Worm (Caenorhabditis elegans) whole organism, early embryonic: ENCODE results near the gene Y46G5A.8.

Experiments
- B0310.2 ChIP-seq: sonication (generic microtip); optimal IDR thresholded peaks from 2 replicates; lab custom pipeline; 2016; ENCODE audit warnings: mild to moderate bottlenecking, missing genetic modification characterization, missing compliant biosample characterization
- aly-1 ChIP-seq: sonication (generic microtip); optimal IDR thresholded peaks from 2 replicates; lab custom pipeline; 2016; ENCODE audit warnings: missing genetic modification characterization, missing compliant biosample characterization
- ama-1 ChIP-seq: fragments of 150-350 bp; optimal IDR thresholded peaks from 2 replicates; lab custom pipeline; 2014
- ceh-13 ChIP-seq: fragments of 200-800 bp; sonication (Bioruptor generic); optimal IDR thresholded peaks from 2 replicates; lab custom pipeline; 2018; ENCODE audit warnings: mild to moderate bottlenecking, missing genetic modification characterization, missing compliant biosample characterization
- ceh-36 ChIP-seq: sonication (generic microtip); optimal IDR thresholded peaks from 2 replicates; lab custom pipeline; 2016; ENCODE audit warnings: missing genetic modification characterization, inconsistent platforms, missing compliant biosample characterization
- ets-7 ChIP-seq: sonication (generic microtip); optimal IDR thresholded peaks from 2 replicates; lab custom pipeline; 2016; ENCODE audit warnings: missing genotype, missing genetic modification characterization, missing compliant biosample characterization
- flt-1 ChIP-seq: fragments of 200-800 bp; sonication (Bioruptor generic); IDR thresholded peaks from 2 replicates; pipeline ENCODE4 v1.3.6; 2022; ENCODE audit warnings: missing genetic modification characterization, missing compliant biosample characterization
- hmbx-1 ChIP-seq: sonication (generic microtip); optimal IDR thresholded peaks from 2 replicates; lab custom pipeline; 2016; ENCODE audit warnings: mild to moderate bottlenecking, missing genetic modification characterization, missing compliant biosample characterization
- hmg-4 ChIP-seq: fragments of 200-800 bp; sonication (Bioruptor generic); optimal IDR thresholded peaks from 2 replicates; lab custom pipeline; 2018; ENCODE audit warnings: mild to moderate bottlenecking, missing genetic modification characterization, missing compliant biosample characterization
- hnd-1 ChIP-seq: sonication (generic microtip); optimal IDR thresholded peaks from 2 replicates; lab custom pipeline; 2016; ENCODE audit warnings: missing genetic modification characterization, missing compliant biosample characterization
- pes-1 ChIP-seq: fragments of 200-800 bp; sonication (Bioruptor generic); IDR thresholded peaks from 2 replicates; pipeline ENCODE4 v1.3.6; 2022; ENCODE audit warnings: missing genetic modification reagents, missing genetic modification characterization, missing compliant biosample characterization
- scrt-1 ChIP-seq: fragments of 200-800 bp; sonication (Bioruptor generic); IDR thresholded peaks from 2 replicates; pipeline ENCODE4 v1.3.6; 2022; ENCODE audit warnings: missing genetic modification characterization, missing compliant biosample characterization
- sea-1 ChIP-seq: fragments of 200-800 bp; sonication (Bioruptor generic); conservative IDR thresholded peaks from 2 replicates; pipeline ENCODE4 v1.3.6; 2022; ENCODE audit warnings: missing genetic modification characterization, missing compliant biosample characterization
- tbx-37 ChIP-seq: fragments of 200-800 bp; sonication (Bioruptor generic); conservative IDR thresholded peaks from 2 replicates; pipeline ENCODE4 v1.3.6; 2022; ENCODE audit warnings: missing genetic modification reagents, missing genetic modification characterization, missing compliant biosample characterization

- TF ChIP-seq ceh-13 (GFP tag; lab: Kevin White, UChicago) (no peak), hmbx-1 (tag; lab: Kevin White, UChicago) (no peak), ama-1 (no peak), ceh-36 (tag; lab: Kevin White, UChicago) (no peak), pes-1 (GFP tag; lab: Robert Waterston, UW) (no peak), aly-1 (tag; lab: Kevin White, UChicago) (no peak), scrt-1 (GFP tag; lab: Robert Waterston, UW) (no peak), B0310.2 (tag; lab: Kevin White, UChicago) (no peak), hnd-1 (no peak), tbx-37 (no peak), hmg-4 (GFP tag; lab: Kevin White, UChicago) (no peak), flt-1 (GFP tag; lab: Robert Waterston, UW) (no peak), sea-1 (no peak), ets-7 (tag; lab: Kevin White, UChicago) (no peak)
Measured at ce11 chrII:12799364-12799763, 43.2 kb downstream of the Y46G5A.8 start.
